Worm (Caenorhabditis elegans) whole organism, young adult: ENCODE data around the gene T26C5.5.

Experiments used
- mcd-1 ChIP-seq: fragments of 200-800 bp; sonication (Bioruptor generic); IDR thresholded peaks from 2 replicates; pipeline ENCODE4 v1.3.6; 2022; ENCODE audit warnings: missing genetic modification reagents, missing genetic modification characterization, missing compliant biosample characterization
- nfya-1 ChIP-seq: sonication (generic microtip); optimal IDR thresholded peaks from 2 replicates; lab custom pipeline; 2017; ENCODE audit warnings: antibody characterized with exemption, missing compliant biosample characterization, missing genetic modification characterization, borderline replicate concordance; ENCODE audit not compliant: insufficient read depth
- snpc-4 ChIP-seq, 5 experiments: fragments of 150-350 bp in 1 of 5; sonication (generic microtip) in 4 of 5; optimal IDR thresholded peaks; 2 replicates each; lab custom pipeline; 2014 to 2018; ENCODE audit warnings: missing genetic modification characterization in 5 of 5, missing biosample characterization in 3 of 5, antibody characterized with exemption in 2 of 5, mild to moderate bottlenecking in 2 of 5, missing compliant biosample characterization in 2 of 5, missing genotype in 2 of 5, moderate library complexity in 2 of 5, missing genetic modification reagents in 1 of 5

DNA sequence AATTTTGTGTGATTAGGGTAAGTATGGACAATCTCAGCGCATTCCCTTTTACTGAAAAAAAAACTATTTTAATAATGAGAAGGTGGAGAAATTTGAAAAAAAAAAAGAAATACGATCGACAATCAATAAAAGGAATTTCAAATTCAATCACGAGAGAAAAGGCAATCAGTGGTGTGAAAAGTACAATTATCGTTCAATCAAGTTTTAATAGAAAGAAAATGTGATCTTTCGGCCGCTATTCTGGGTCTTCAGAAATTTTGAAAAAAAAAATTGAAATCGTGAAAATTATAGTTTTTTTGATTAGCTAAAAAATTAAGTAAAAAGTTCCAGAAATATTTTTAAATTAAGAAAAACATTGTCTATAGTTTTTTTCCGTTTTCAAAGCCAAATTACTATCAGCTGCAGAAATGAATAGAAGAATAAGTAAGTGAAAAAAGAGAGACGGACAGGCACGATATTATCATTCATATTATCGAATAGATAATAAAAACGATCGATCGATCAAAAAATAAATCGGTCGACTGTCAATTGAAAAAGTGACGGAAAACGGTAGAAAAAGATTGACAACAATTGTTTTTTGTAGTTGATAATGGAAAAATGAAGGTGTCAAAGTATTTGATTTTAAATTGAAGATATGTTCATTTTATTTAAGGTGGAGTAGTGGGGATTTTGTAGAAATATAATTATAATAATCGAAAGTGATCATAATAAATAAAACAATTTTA lies 33.7 kb upstream of the T26C5.5 start, which contains the start of gene gldi-3:
- TF ChIP-seq nfya-1 (tag; lab: Kevin White, UChicago), result no peak
- no peak for TF ChIP-seq mcd-1 (GFP tag; lab: Robert Waterston, UW)
- TF ChIP-seq snpc-4 (GFP tag; optimal IDR thresholded peaks at IDR 0.05; lab: Kevin White, UChicago), result no peak
- TF ChIP-seq snpc-4 (tag; optimal IDR thresholded peaks at IDR 0.05; lab: Kevin White, UChicago), result no peak
